Worm (Caenorhabditis elegans): ENCODE results near the gene srh-79.

ce11 chrV:7476766-7477165 lies 20.8 kb upstream of the srh-79 start, which contains the start of gene srh-125:
- TF ChIP-seq med-1 (GFP tag; optimal IDR thresholded peaks at IDR 0.05; ENCODE audit: insufficient read depth) (no peak), ztf-23 (GFP tag; IDR thresholded peaks at IDR 0.05) (no peak), tab-1 (GFP tag; IDR thresholded peaks at IDR 0.05) (no peak)
